Worm (Caenorhabditis elegans) whole organism, midembryonic: ENCODE results near the gene Y39A1C.1.

Experiments used
- ztf-23 ChIP-seq: fragments of 200-800 bp; sonication (Bioruptor generic); IDR thresholded peaks from 2 replicates; pipeline ENCODE4 v1.3.6; 2022; ENCODE audit warnings: missing genetic modification reagents, missing genetic modification characterization, missing compliant biosample characterization
- ztf-29 ChIP-seq: fragments of 200-800 bp; sonication (Bioruptor generic); IDR thresholded peaks from 2 replicates; pipeline ENCODE4 v1.3.6; 2022; ENCODE audit warnings: missing genetic modification reagents, missing genetic modification characterization, missing compliant biosample characterization

DNA sequence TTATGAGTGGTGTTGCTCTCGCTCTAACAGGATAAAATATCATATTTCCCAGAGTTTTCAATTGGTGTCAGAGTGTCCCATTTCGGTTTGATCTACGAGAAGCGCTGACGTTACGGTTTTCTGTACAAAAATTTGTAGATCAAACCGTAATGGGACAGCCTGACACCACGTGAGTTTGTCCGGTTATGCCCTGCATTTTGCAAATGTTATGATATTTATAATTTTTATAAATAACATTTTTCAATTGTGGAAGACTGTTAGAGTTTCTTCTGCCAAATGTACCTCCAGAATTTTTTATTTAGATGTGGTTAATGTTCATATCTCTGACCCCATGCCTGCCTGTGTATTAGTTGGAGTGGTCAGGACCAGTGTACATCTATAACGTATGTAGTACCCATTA, 39.0 kb downstream of the Y39A1C.1 start, which contains the start of gene fbxb-87:
- TF ChIP-seq ztf-23 (no peak), ztf-29 (GFP tag; lab: Robert Waterston, UW) (no peak)
